Fruit fly (Drosophila melanogaster) whole organism, wandering third instar larva: Measurements from ENCODE around the gene CG10657.

Source experiments
- Dfd ChIP-seq: fragments of >200 bp; optimal IDR thresholded peaks from 2 replicates; lab custom pipeline; 2017; ENCODE audit warnings: missing biosample characterization, missing genetic modification characterization
- Hr83 ChIP-seq: fragments of 200-300 bp; sonication (Bioruptor generic); optimal IDR thresholded peaks from 2 replicates; lab custom pipeline; 2016; ENCODE audit warnings: missing biosample characterization, mild to moderate bottlenecking, missing genetic modification characterization, moderate library complexity; ENCODE audit not compliant: poor library complexity, severe bottlenecking
- OdsH ChIP-seq: fragments of 200-800 bp; sonication (Bioruptor generic); optimal IDR thresholded peaks from 2 replicates; lab custom pipeline; 2016; ENCODE audit warnings: missing biosample characterization, mild to moderate bottlenecking, missing genetic modification characterization
- Rel ChIP-seq, 2 experiments: fragments of 200-800 bp; sonication (Bioruptor generic) in 1 of 2; optimal IDR thresholded peaks; 2 replicates in 1 of 2; 3 replicates in 1 of 2; lab custom pipeline; 2016 to 2019; ENCODE audit warnings: mild to moderate bottlenecking in 2 of 2, missing biosample characterization in 2 of 2, missing genetic modification characterization in 2 of 2, moderate library complexity in 1 of 2
- br ChIP-seq: fragments of 200-800 bp; sonication (Bioruptor generic); optimal IDR thresholded peaks from 2 replicates; lab custom pipeline; 2016; ENCODE audit warnings: missing biosample characterization, missing genetic modification characterization
- fru ChIP-seq: fragments of 200-800 bp; sonication (Bioruptor generic); optimal IDR thresholded peaks from 3 replicates; lab custom pipeline; 2016; ENCODE audit warnings: missing biosample characterization, mild to moderate bottlenecking, missing genetic modification characterization
- h ChIP-seq: fragments of 200-800 bp; sonication (Bioruptor generic); optimal IDR thresholded peaks from 3 replicates; lab custom pipeline; 2016; ENCODE audit warnings: missing biosample characterization, mild to moderate bottlenecking, missing genetic modification characterization
- jim ChIP-seq: fragments of 175-275, 200-325 bp; sonication (Bioruptor generic); optimal IDR thresholded peaks from 2 replicates; lab custom pipeline; 2016; ENCODE audit warnings: missing biosample characterization, mild to moderate bottlenecking, missing genetic modification characterization
- lola ChIP-seq: fragments of >200 bp; optimal IDR thresholded peaks from 2 replicates; lab custom pipeline; 2017; ENCODE audit warnings: missing biosample characterization, missing genetic modification characterization
- pan ChIP-seq: fragments of >200 bp; optimal IDR thresholded peaks from 2 replicates; lab custom pipeline; 2017
- tai ChIP-seq: sonication (Bioruptor generic); optimal IDR thresholded peaks from 2 replicates; lab custom pipeline; 2016; ENCODE audit warnings: missing biosample characterization, missing genetic modification characterization

DNA sequence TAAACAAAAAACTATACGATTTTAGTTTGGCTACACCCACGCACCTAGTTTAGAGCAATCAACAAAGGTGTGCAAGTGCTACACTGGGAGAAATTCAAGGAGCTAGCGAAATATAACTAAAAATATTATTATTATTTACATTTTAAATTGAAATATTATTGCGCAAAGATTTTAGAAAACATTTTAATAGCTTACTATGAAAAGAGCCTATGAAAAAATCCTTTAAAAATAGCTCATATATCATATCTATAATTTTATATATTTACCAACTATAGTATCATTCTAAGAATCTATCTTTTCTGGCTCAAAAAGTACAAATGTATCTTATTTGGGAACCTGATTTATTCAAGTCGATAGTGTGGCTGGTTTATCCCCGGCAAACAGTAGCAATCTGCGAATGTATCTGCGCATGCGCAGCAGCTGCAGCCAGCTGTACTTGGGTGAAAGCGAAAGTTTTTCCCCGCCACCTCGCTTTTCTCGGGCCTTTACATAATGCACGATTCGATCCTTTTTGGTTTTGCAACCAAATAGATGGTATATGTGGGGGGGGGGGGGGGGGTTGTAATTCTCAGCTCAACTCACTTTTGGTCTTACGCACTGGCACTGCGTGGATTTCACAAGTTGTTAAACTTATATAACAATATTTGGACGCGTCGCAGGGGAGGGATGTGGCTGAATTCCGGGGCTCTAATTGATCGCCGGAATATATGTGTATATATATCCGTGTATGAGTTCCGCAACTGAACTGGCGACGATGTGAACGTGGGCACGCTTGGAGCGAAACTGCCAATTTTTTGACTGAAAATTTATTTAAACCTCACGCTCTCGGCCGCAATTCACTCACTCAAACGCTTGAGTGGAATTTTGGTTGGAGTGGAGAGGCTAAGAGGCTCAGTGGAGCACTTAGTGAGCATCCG lies at the start of gene CG10657:
- TF ChIP-seq jim (GFP tag; lab: Kevin White, UChicago) (no peak), h (GFP tag; lab: Kevin White, UChicago) (no peak), fru (GFP tag; lab: Kevin White, UChicago) (no peak), lola (GFP tag; lab: Kevin White, UChicago) (no peak), Dfd (GFP tag; lab: Kevin White, UChicago) (no peak), br (GFP tag; lab: Kevin White, UChicago) (no peak), OdsH (GFP tag; lab: Kevin White, UChicago) (no peak), Hr83 (GFP tag; lab: Kevin White, UChicago) (no peak), Rel (GFP tag; optimal IDR thresholded peaks at IDR 0.05; lab: Kevin White, UChicago) (no peak), Rel (tag; optimal IDR thresholded peaks at IDR 0.05; lab: Kevin White, UChicago) (peak; percentile 39), pan (lab: Kevin White, UChicago) (no peak), tai (GFP tag; lab: Kevin White, UChicago) (no peak)
